Worm (Caenorhabditis elegans) whole organism, L3 larva: ENCODE results near the gene ints-11.

Experiments
- R02D3.7 ChIP-seq: fragments of 150-350 bp; optimal IDR thresholded peaks from 2 replicates; lab custom pipeline; 2014; ENCODE audit warnings: missing biosample characterization, missing genetic modification characterization
- ceh-9 ChIP-seq: sonication (generic microtip); optimal IDR thresholded peaks from 2 replicates; lab custom pipeline; 2018; ENCODE audit warnings: missing biosample characterization, missing genetic modification characterization
- daf-12 ChIP-seq: fragments of 150-350 bp; optimal IDR thresholded peaks from 2 replicates; lab custom pipeline; 2014; ENCODE audit warnings: missing biosample characterization, missing genetic modification reagents, missing genetic modification characterization
- egl-27 ChIP-seq: sonication (generic microtip); optimal IDR thresholded peaks from 4 replicates; lab custom pipeline; 2017; ENCODE audit warnings: missing biosample characterization, missing genetic modification reagents, missing genetic modification characterization
- elt-1 ChIP-seq: fragments of 150-350 bp; optimal IDR thresholded peaks from 2 replicates; lab custom pipeline; 2014; ENCODE audit warnings: missing biosample characterization, missing genetic modification characterization
- elt-2 ChIP-seq: sonication (generic microtip); optimal IDR thresholded peaks from 2 replicates; lab custom pipeline; 2016; ENCODE audit warnings: missing genetic modification reagents, mild to moderate bottlenecking, missing genetic modification characterization, missing compliant biosample characterization
- hmg-11 ChIP-seq: sonication (generic microtip); optimal IDR thresholded peaks from 2 replicates; lab custom pipeline; 2016; ENCODE audit warnings: missing genetic modification characterization, missing compliant biosample characterization
- mml-1 ChIP-seq: fragments of 150-350 bp; sonication (generic microtip); optimal IDR thresholded peaks from 3 replicates; lab custom pipeline; 2014; ENCODE audit warnings: missing biosample characterization, missing genetic modification characterization
- nhr-12 ChIP-seq: fragments of 150-350 bp; optimal IDR thresholded peaks from 2 replicates; lab custom pipeline; 2014; ENCODE audit warnings: missing biosample characterization, missing genetic modification characterization
- nhr-23 ChIP-seq: fragments of 150-350 bp; optimal IDR thresholded peaks from 2 replicates; lab custom pipeline; 2014; ENCODE audit warnings: missing biosample characterization, missing genetic modification reagents, missing genetic modification characterization
- nhr-237 ChIP-seq: fragments of 150-350 bp; optimal IDR thresholded peaks from 2 replicates; lab custom pipeline; 2014; ENCODE audit warnings: missing biosample characterization, missing genetic modification characterization
- nhr-25 ChIP-seq: sonication (generic microtip); optimal IDR thresholded peaks from 2 replicates; lab custom pipeline; 2017; ENCODE audit warnings: missing biosample characterization, missing genetic modification characterization
- unc-62 ChIP-seq: fragments of 150-350 bp; sonication (generic microtip); optimal IDR thresholded peaks from 4 replicates; lab custom pipeline; 2014; ENCODE audit warnings: missing biosample characterization, missing genetic modification reagents, missing genetic modification characterization

DNA sequence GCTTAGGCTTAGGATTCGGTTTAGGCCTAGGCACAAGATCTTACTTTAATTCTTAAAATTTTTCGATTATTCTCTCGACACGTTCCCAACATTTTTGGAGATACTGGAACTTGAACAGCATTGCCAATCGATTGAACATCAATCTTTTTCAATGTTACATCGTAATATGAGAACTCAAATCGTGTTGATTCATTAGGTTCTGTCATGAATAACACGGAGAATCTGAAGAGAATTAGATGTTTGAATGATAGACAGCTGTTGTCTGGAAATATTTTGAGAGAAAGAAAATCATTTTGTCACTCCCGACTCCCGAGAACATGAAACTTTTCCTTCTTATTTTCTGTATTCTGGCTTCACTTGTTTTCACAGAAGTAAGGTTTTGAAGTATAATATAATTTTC, 26.0 kb upstream of the ints-11 start, which contains the start of gene T05C12.15:
- no peak for TF ChIP-seq hmg-11 (tag; lab: Kevin White, UChicago)
- TF ChIP-seq unc-62 (GFP tag; lab: Kevin White, UChicago): no peak
- TF ChIP-seq nhr-237 (tag; lab: Kevin White, UChicago): no peak
- no peak for TF ChIP-seq nhr-12 (tag; lab: Kevin White, UChicago)
- TF ChIP-seq nhr-23 (tag; lab: Kevin White, UChicago): no peak
- TF ChIP-seq egl-27 (tag; lab: Kevin White, UChicago): no peak
- no peak for TF ChIP-seq elt-1
- TF ChIP-seq nhr-25 (tag; lab: Kevin White, UChicago): no peak
- TF ChIP-seq ceh-9 (tag; lab: Kevin White, UChicago): no peak
- TF ChIP-seq mml-1 (tag; lab: Kevin White, UChicago): no peak
- no peak for TF ChIP-seq daf-12 (tag; lab: Kevin White, UChicago)
- no peak for TF ChIP-seq R02D3.7
- TF ChIP-seq elt-2 (tag; lab: Kevin White, UChicago): no peak
